Worm (Caenorhabditis elegans): ENCODE measurements around the gene ZK402.1.
"Not testable (repeated sequence)": the region's sequence is repeated elsewhere in the genome, so short reads cannot be mapped to it uniquely, and the experiment has no call there.

The ZK402.1 gene

DNA sequence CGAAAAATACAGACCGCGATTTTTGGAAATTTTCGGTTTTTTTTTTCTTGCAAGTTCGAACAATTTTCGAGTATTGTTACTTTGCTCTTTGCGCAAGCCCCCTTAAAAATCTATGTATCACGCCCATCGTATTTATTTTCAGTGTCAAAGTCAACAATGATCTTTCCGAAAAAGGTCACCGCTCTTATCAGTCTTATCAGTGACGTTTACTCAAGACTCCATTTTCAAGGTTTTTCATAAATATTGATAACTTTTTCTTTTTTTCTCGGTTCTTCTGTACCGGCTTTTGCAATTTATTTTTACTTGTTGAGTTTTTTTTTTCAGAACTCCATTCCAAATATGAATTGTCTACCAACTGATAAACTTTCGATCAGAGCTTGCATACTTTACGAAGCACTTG, 32.4 kb upstream of the ZK402.1 start, which contains the start of gene fbxa-190:
Gene fbxa-190, plus strand, starts transcription at position 325 of the 400 bp plus-strand sequence.
- TF ChIP-seq ceh-9 (tag; optimal IDR thresholded peaks at IDR 0.05) (no peak), elt-2 (tag; optimal IDR thresholded peaks at IDR 0.05) (peak; percentile 27)

DNA sequence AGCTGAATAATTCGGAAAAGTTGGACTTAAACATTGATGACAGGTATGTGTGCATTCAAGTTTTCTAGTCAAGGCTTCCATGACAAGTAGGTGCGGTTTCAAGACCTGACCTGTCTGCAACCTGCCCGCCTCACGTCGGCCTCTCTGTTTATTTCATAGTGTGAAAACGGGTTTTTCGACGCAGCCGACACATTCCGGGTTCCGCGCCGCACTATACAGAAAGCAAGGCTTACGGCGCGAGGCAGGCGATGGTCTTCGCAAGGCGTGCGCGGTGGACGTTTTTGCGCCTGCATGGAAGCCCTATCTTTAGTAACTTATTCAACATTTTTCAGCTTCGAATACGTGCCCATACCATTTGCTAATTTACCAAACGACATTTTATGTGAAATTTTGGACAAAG, 31.6 kb upstream of the ZK402.1 start:
- TF ChIP-seq T23F11.4 (GFP tag; optimal IDR thresholded peaks at IDR 0.05): no peak
- no peak for TF ChIP-seq fkh-6 (tag; optimal IDR thresholded peaks at IDR 0.05)
- TF ChIP-seq syd-9 (tag; optimal IDR thresholded peaks at IDR 0.05): no peak
- no peak for TF ChIP-seq K02D7.2 (tag; optimal IDR thresholded peaks at IDR 0.05)
- no peak for TF ChIP-seq lim-6 (tag; optimal IDR thresholded peaks at IDR 0.05)
- TF ChIP-seq sox-2 (GFP tag; IDR thresholded peaks at IDR 0.05): no peak
- TF ChIP-seq npax-4 (tag; optimal IDR thresholded peaks at IDR 0.05): no peak
- TF ChIP-seq hlh-30 (tag; optimal IDR thresholded peaks at IDR 0.05; ENCODE audit: insufficient read depth): no peak
- no peak for TF ChIP-seq ttx-3 (tag; optimal IDR thresholded peaks at IDR 0.05)
- TF ChIP-seq ceh-9 (tag; optimal IDR thresholded peaks at IDR 0.05): no peak
- no peak for TF ChIP-seq ceh-45 (GFP tag; IDR thresholded peaks at IDR 0.05)
- TF ChIP-seq eyg-1 (tag; optimal IDR thresholded peaks at IDR 0.05): no peak
- no peak for TF ChIP-seq dve-1 (tag; optimal IDR thresholded peaks at IDR 0.05)
- no peak for TF ChIP-seq unc-55 (GFP tag; optimal IDR thresholded peaks at IDR 0.05)
- no peak for TF ChIP-seq elt-2 (tag; optimal IDR thresholded peaks at IDR 0.05)

DNA sequence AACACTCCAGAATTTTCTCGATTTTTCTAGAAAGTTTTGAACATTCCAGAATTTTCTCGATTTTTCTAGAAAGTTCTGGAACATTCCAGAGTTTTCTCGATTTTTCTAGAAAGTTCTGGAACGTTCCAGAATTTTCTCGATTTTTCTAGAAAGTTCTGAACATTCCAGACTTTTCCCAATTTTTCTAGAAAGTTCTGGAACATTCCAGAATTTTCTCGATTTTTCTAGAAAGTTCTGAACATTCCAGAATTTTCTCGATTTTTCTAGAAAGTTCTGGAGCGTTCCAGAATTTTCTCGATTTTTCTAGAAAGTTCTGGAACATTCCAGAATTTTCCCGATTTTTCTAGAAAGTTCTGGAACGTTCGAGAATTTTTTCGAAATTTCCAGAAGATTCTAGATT, 29.0 kb upstream of the ZK402.1 start:
- peak; percentile 21; the same call in 1 of the 2 replicates for TF ChIP-seq unc-3 (GFP tag; conservative IDR thresholded peaks at IDR 0.05)
- not testable (repeated sequence) for TF ChIP-seq unc-3 (tag; optimal IDR thresholded peaks at IDR 0.05)

DNA sequence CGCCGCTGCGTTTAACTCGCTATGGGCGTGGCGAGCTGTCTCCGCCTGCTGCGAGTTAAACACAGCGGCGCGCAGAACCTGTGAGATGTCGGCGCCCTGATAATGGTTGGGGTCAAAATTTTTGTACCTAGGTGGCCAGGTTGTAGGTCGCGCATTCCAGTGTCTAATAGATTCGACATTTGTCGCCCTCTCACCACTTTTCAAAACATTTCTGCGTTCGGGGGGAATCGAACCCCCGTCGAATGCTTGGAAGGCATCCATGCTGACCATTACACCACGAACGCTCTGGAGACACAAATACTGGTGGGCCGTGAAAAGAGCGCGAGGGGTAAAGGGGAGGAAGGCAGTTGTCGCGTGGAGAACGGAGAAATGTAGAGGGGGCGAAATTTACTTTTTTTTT, 24.7 kb upstream of the ZK402.1 start:
- TF ChIP-seq ceh-24 (tag; optimal IDR thresholded peaks at IDR 0.05) (no peak), ets-4 (tag; optimal IDR thresholded peaks at IDR 0.05) (peak; percentile 62), Y22D7AL.16 (tag; optimal IDR thresholded peaks at IDR 0.05) (peak; percentile 85), elt-4 (tag; optimal IDR thresholded peaks at IDR 0.05) (peak; percentile 80), lim-6 (tag; optimal IDR thresholded peaks at IDR 0.05) (peak; percentile 79), npax-4 (tag; optimal IDR thresholded peaks at IDR 0.05) (peak; percentile 53), nfya-1 (tag; optimal IDR thresholded peaks at IDR 0.05) (peak; percentile 77), C38D4.7 (GFP tag; optimal IDR thresholded peaks at IDR 0.05) (peak; percentile 78), K09A11.1 (tag; optimal IDR thresholded peaks at IDR 0.05; ENCODE audit: insufficient read depth) (no peak), ztf-16 (tag; optimal IDR thresholded peaks at IDR 0.05) (peak; percentile 84), ama-1 (optimal IDR thresholded peaks at IDR 0.05) (no peak), zip-5 (tag; optimal IDR thresholded peaks at IDR 0.05) (peak; percentile 37), pax-1 (tag; optimal IDR thresholded peaks at IDR 0.05) (no peak), pha-2 (tag; optimal IDR thresholded peaks at IDR 0.05) (peak; percentile 81), unc-42 (tag; optimal IDR thresholded peaks at IDR 0.05) (peak; percentile 17), dmd-4 (tag; optimal IDR thresholded peaks at IDR 0.05; ENCODE audit: borderline replicate concordance) (peak; percentile 79), nhr-11 (tag; optimal IDR thresholded peaks at IDR 0.05) (no peak), ceh-34 (tag; optimal IDR thresholded peaks at IDR 0.05) (peak; percentile 89), madf-2 (tag; optimal IDR thresholded peaks at IDR 0.05) (peak; percentile 82), ceh-18 (tag; optimal IDR thresholded peaks at IDR 0.05) (peak; percentile 76), ceh-45 (GFP tag; IDR thresholded peaks at IDR 0.05) (peak; percentile 72), sox-2 (GFP tag; IDR thresholded peaks at IDR 0.05) (peak; percentile 57; the same call in 1 of the 2 replicates), rnt-1 (tag; optimal IDR thresholded peaks at IDR 0.05) (peak; percentile 85), ceh-22 (tag; optimal IDR thresholded peaks at IDR 0.05) (no peak), elt-2 (tag; optimal IDR thresholded peaks at IDR 0.05) (peak; percentile 88), sox-4 (tag; optimal IDR thresholded peaks at IDR 0.05) (peak; percentile 87), ceh-31 (tag; optimal IDR thresholded peaks at IDR 0.05) (peak; percentile 68), hlh-30 (tag; optimal IDR thresholded peaks at IDR 0.05; ENCODE audit: insufficient read depth) (peak; percentile 34), fkh-6 (tag; optimal IDR thresholded peaks at IDR 0.05) (peak; percentile 78), pha-4 (tag; optimal IDR thresholded peaks at IDR 0.05) (no peak), unc-3 (GFP tag; conservative IDR thresholded peaks at IDR 0.05) (peak; percentile 89), unc-3 (tag; optimal IDR thresholded peaks at IDR 0.05) (peak; percentile 38), ceh-30 (tag; optimal IDR thresholded peaks at IDR 0.05) (peak; percentile 17), odd-2 (tag; optimal IDR thresholded peaks at IDR 0.05) (peak; percentile 1), ceh-48 (tag; optimal IDR thresholded peaks at IDR 0.05) (peak; percentile 70), hlh-13 (GFP tag; optimal IDR thresholded peaks at IDR 0.05) (peak; percentile 80), sdc-2 (tag; optimal IDR thresholded peaks at IDR 0.05) (peak; percentile 97), hlh-15 (tag; optimal IDR thresholded peaks at IDR 0.05) (peak; percentile 61)

Data from whole organism, late embryonic.